Worm (Caenorhabditis elegans): ENCODE results near the gene npr-28.
A peak's percentile ranks its signal among the peaks of the same experiment; 100 is the strongest.

The npr-28 gene

ce11 chrX:8350984-8351383 is at the start of gene npr-28:
Gene npr-28 (minus strand): TSS chrX:8351084.
- TF ChIP-seq med-1 (GFP tag; optimal IDR thresholded peaks at IDR 0.05; ENCODE audit: insufficient read depth) (no peak), ztf-29 (GFP tag; IDR thresholded peaks at IDR 0.05) (no peak), klf-2 (GFP tag; conservative IDR thresholded peaks at IDR 0.05) (no peak), flt-1 (GFP tag; IDR thresholded peaks at IDR 0.05) (no peak), cog-1 (tag; optimal IDR thresholded peaks at IDR 0.05) (no peak), T22C8.4 (GFP tag; IDR thresholded peaks at IDR 0.05) (no peak), tab-1 (GFP tag; IDR thresholded peaks at IDR 0.05) (no peak), ref-1 (GFP tag; conservative IDR thresholded peaks at IDR 0.05) (no peak), ztf-23 (GFP tag; IDR thresholded peaks at IDR 0.05) (no peak)

ce11 chrX:8394279-8394678 is 43.4 kb upstream of the npr-28 start:
- TF ChIP-seq flt-1 (GFP tag; IDR thresholded peaks at IDR 0.05) = no peak
- no peak for TF ChIP-seq tab-1 (GFP tag; IDR thresholded peaks at IDR 0.05)
- no peak for TF ChIP-seq med-1 (GFP tag; optimal IDR thresholded peaks at IDR 0.05; ENCODE audit: insufficient read depth)
- TF ChIP-seq ztf-23 (GFP tag; IDR thresholded peaks at IDR 0.05) = no peak
- no peak for TF ChIP-seq T22C8.4 (GFP tag; IDR thresholded peaks at IDR 0.05)
- TF ChIP-seq ref-1 (GFP tag; conservative IDR thresholded peaks at IDR 0.05) = no peak
- no peak for TF ChIP-seq ztf-29 (GFP tag; IDR thresholded peaks at IDR 0.05)
- no peak for TF ChIP-seq cog-1 (tag; optimal IDR thresholded peaks at IDR 0.05)
- TF ChIP-seq klf-2 (GFP tag; conservative IDR thresholded peaks at IDR 0.05) = no peak

- TF ChIP-seq T22C8.4 (GFP tag; IDR thresholded peaks at IDR 0.05) (no peak), cog-1 (tag; optimal IDR thresholded peaks at IDR 0.05) (no peak), klf-2 (GFP tag; conservative IDR thresholded peaks at IDR 0.05) (no peak), med-1 (GFP tag; optimal IDR thresholded peaks at IDR 0.05; ENCODE audit: insufficient read depth) (no peak), tab-1 (GFP tag; IDR thresholded peaks at IDR 0.05) (no peak), ref-1 (GFP tag; conservative IDR thresholded peaks at IDR 0.05) (no peak), ztf-29 (GFP tag; IDR thresholded peaks at IDR 0.05) (no peak), ztf-23 (GFP tag; IDR thresholded peaks at IDR 0.05) (no peak), flt-1 (GFP tag; IDR thresholded peaks at IDR 0.05) (no peak)
Observed at ce11 chrX:8392539-8392996, 41.7 kb upstream of the npr-28 start, which contains the start of gene wrk-1. Gene wrk-1 (minus strand): TSS chrX:8392589.

- TF ChIP-seq T22C8.4 (GFP tag; IDR thresholded peaks at IDR 0.05) (no peak), ztf-23 (GFP tag; IDR thresholded peaks at IDR 0.05) (no peak), ref-1 (GFP tag; conservative IDR thresholded peaks at IDR 0.05) (no peak), tab-1 (GFP tag; IDR thresholded peaks at IDR 0.05) (no peak), med-1 (GFP tag; optimal IDR thresholded peaks at IDR 0.05; ENCODE audit: insufficient read depth) (no peak), ztf-29 (GFP tag; IDR thresholded peaks at IDR 0.05) (no peak), cog-1 (tag; optimal IDR thresholded peaks at IDR 0.05) (no peak), klf-2 (GFP tag; conservative IDR thresholded peaks at IDR 0.05) (no peak), flt-1 (GFP tag; IDR thresholded peaks at IDR 0.05) (no peak)
Observed at ce11 chrX:8391505-8391904, 40.6 kb upstream of the npr-28 start.

- TF ChIP-seq ztf-23 (GFP tag; IDR thresholded peaks at IDR 0.05) = no peak
- TF ChIP-seq T22C8.4 (GFP tag; IDR thresholded peaks at IDR 0.05) = no peak
Observed at ce11 chrX:8390508-8390907, 39.6 kb upstream of the npr-28 start.

ce11 chrX:8386068-8386851 is 35.4 kb upstream of the npr-28 start:
- TF ChIP-seq ztf-23 (GFP tag; IDR thresholded peaks at IDR 0.05) (peak; percentile 89), klf-2 (GFP tag; conservative IDR thresholded peaks at IDR 0.05) (peak; percentile 78), med-1 (GFP tag; optimal IDR thresholded peaks at IDR 0.05; ENCODE audit: insufficient read depth) (peak; percentile 45), ztf-29 (GFP tag; IDR thresholded peaks at IDR 0.05) (peak; percentile 85), flt-1 (GFP tag; IDR thresholded peaks at IDR 0.05) (peak; percentile 92), cog-1 (tag; optimal IDR thresholded peaks at IDR 0.05) (peak; percentile 55), ref-1 (GFP tag; conservative IDR thresholded peaks at IDR 0.05) (peak; percentile 79), T22C8.4 (GFP tag; IDR thresholded peaks at IDR 0.05) (peak; percentile 86), tab-1 (GFP tag; IDR thresholded peaks at IDR 0.05) (peak; percentile 89)

- TF ChIP-seq klf-2 (GFP tag; conservative IDR thresholded peaks at IDR 0.05) (no peak), tab-1 (GFP tag; IDR thresholded peaks at IDR 0.05) (no peak), ref-1 (GFP tag; conservative IDR thresholded peaks at IDR 0.05) (no peak)
Observed at ce11 chrX:8384642-8385181, 33.8 kb upstream of the npr-28 start, which contains the start of gene F41D9.2. Gene F41D9.2 (minus strand): TSS chrX:8384945.

ce11 chrX:8381651-8382050 is 30.8 kb upstream of the npr-28 start:
- TF ChIP-seq tab-1 (GFP tag; IDR thresholded peaks at IDR 0.05) (no peak), ztf-23 (GFP tag; IDR thresholded peaks at IDR 0.05) (0 out of 2 replicates have a peak, but pooled peaks have one; percentile 50)

- no peak for TF ChIP-seq tab-1 (GFP tag; IDR thresholded peaks at IDR 0.05)
- TF ChIP-seq cog-1 (tag; optimal IDR thresholded peaks at IDR 0.05) = no peak
- TF ChIP-seq ref-1 (GFP tag; conservative IDR thresholded peaks at IDR 0.05) = no peak
- no peak for TF ChIP-seq flt-1 (GFP tag; IDR thresholded peaks at IDR 0.05)
- no peak for TF ChIP-seq ztf-23 (GFP tag; IDR thresholded peaks at IDR 0.05)
- TF ChIP-seq ztf-29 (GFP tag; IDR thresholded peaks at IDR 0.05) = no peak
- no peak for TF ChIP-seq med-1 (GFP tag; optimal IDR thresholded peaks at IDR 0.05; ENCODE audit: insufficient read depth)
- no peak for TF ChIP-seq klf-2 (GFP tag; conservative IDR thresholded peaks at IDR 0.05)
- TF ChIP-seq T22C8.4 (GFP tag; IDR thresholded peaks at IDR 0.05) = no peak
Observed at ce11 chrX:8378312-8378711, 27.4 kb upstream of the npr-28 start, which contains the start of gene tbc-18. Gene tbc-18 (plus strand): TSS chrX:8378557.

ce11 chrX:8371906-8372305 is 21.0 kb upstream of the npr-28 start, which contains the start of gene nep-15:
Gene nep-15 (plus strand): TSS chrX:8372206.
- TF ChIP-seq ztf-23 (GFP tag; IDR thresholded peaks at IDR 0.05) = no peak
- TF ChIP-seq med-1 (GFP tag; optimal IDR thresholded peaks at IDR 0.05; ENCODE audit: insufficient read depth) = no peak
- no peak for TF ChIP-seq flt-1 (GFP tag; IDR thresholded peaks at IDR 0.05)
- no peak for TF ChIP-seq T22C8.4 (GFP tag; IDR thresholded peaks at IDR 0.05)
- TF ChIP-seq ref-1 (GFP tag; conservative IDR thresholded peaks at IDR 0.05) = no peak
- no peak for TF ChIP-seq cog-1 (tag; optimal IDR thresholded peaks at IDR 0.05)
- TF ChIP-seq ztf-29 (GFP tag; IDR thresholded peaks at IDR 0.05) = no peak
- no peak for TF ChIP-seq tab-1 (GFP tag; IDR thresholded peaks at IDR 0.05)

All from whole organism, midembryonic.